Worm (Caenorhabditis elegans) whole organism, young adult: Measurements from ENCODE around the gene damt-1.
A peak's percentile ranks its signal among the peaks of the same experiment; 100 is the strongest.

Experiments
- B0336.3 ChIP-seq: fragments of 200-800 bp; sonication (Bioruptor generic); IDR thresholded peaks from 2 replicates; pipeline ENCODE4 v1.3.6; 2022; ENCODE audit warnings: missing genetic modification characterization, missing compliant biosample characterization
- D2030.7 ChIP-seq: fragments of 200-800 bp; sonication (Bioruptor generic); IDR thresholded peaks from 2 replicates; pipeline ENCODE4 v1.3.6; 2022; ENCODE audit warnings: missing genetic modification reagents, missing genetic modification characterization, missing compliant biosample characterization
- F22D6.2 ChIP-seq: sonication (generic microtip); optimal IDR thresholded peaks from 2 replicates; lab custom pipeline; 2016; ENCODE audit warnings: mild to moderate bottlenecking, missing genetic modification characterization, missing compliant biosample characterization
- F52B5.7 ChIP-seq: sonication (generic microtip); optimal IDR thresholded peaks from 2 replicates; lab custom pipeline; 2016; ENCODE audit warnings: mild to moderate bottlenecking, missing genetic modification characterization, missing compliant biosample characterization
- F55B11.4 ChIP-seq: sonication (generic microtip); optimal IDR thresholded peaks from 2 replicates; lab custom pipeline; 2016; ENCODE audit warnings: missing compliant biosample characterization, missing genetic modification characterization, borderline replicate concordance; ENCODE audit not compliant: insufficient read depth
- F57A8.1 ChIP-seq: fragments of 200-800 bp; sonication (Bioruptor generic); optimal IDR thresholded peaks from 2 replicates; lab custom pipeline; 2018; ENCODE audit warnings: mild to moderate bottlenecking, missing genetic modification characterization, moderate library complexity, missing compliant biosample characterization
- F57C9.4 ChIP-seq: sonication (generic microtip); optimal IDR thresholded peaks from 2 replicates; lab custom pipeline; 2017; ENCODE audit warnings: mild to moderate bottlenecking, missing genetic modification characterization, missing compliant biosample characterization
- T26A5.8 ChIP-seq: sonication (generic microtip); optimal IDR thresholded peaks from 2 replicates; lab custom pipeline; 2016; ENCODE audit warnings: missing genetic modification characterization, missing compliant biosample characterization
- Y67H2A.10 ChIP-seq: fragments of 200-800 bp; sonication (Bioruptor generic); conservative IDR thresholded peaks from 2 replicates; pipeline ENCODE4 v1.3.6; 2022; ENCODE audit warnings: missing genetic modification reagents, missing genetic modification characterization, missing compliant biosample characterization
- Y95B8A.8 ChIP-seq: fragments of 200-800 bp; sonication (Bioruptor generic); IDR thresholded peaks from 2 replicates; pipeline ENCODE4 v1.3.6; 2022; ENCODE audit warnings: missing genetic modification reagents, missing genetic modification characterization, missing compliant biosample characterization
- akir-1 ChIP-seq: fragments of 200-800 bp; sonication (Bioruptor generic); optimal IDR thresholded peaks from 2 replicates; lab custom pipeline; 2018; ENCODE audit warnings: mild to moderate bottlenecking, missing genetic modification characterization, moderate library complexity, missing compliant biosample characterization
- cebp-1 ChIP-seq, 2 experiments: fragments of 200-800 bp in 1 of 2; sonication (Bioruptor generic) in 1 of 2; sonication (generic microtip) in 1 of 2; IDR thresholded peaks in 1 of 2; optimal IDR thresholded peaks in 1 of 2; 2 replicates each; pipeline versions ENCODE4 v1.3.6 to Lab custom; 2017 to 2022; ENCODE audit warnings: missing compliant biosample characterization in 2 of 2, missing genetic modification characterization in 2 of 2, mild to moderate bottlenecking in 1 of 2, missing genetic modification reagents in 1 of 2, moderate library complexity in 1 of 2
- cebp-2 ChIP-seq: fragments of 200-800 bp; sonication (Bioruptor generic); IDR thresholded peaks from 2 replicates; pipeline ENCODE4 v1.3.6; 2022; ENCODE audit warnings: missing genetic modification characterization, missing compliant biosample characterization
- ceh-79 ChIP-seq: sonication (generic microtip); optimal IDR thresholded peaks from 2 replicates; lab custom pipeline; 2017; ENCODE audit warnings: mild to moderate bottlenecking, missing genetic modification characterization, missing compliant biosample characterization
- ceh-91 ChIP-seq: fragments of 200-800 bp; sonication (Bioruptor generic); IDR thresholded peaks from 2 replicates; pipeline ENCODE4 v1.3.6; 2022; ENCODE audit warnings: missing genetic modification reagents, missing genetic modification characterization, missing compliant biosample characterization
- die-1 ChIP-seq: sonication (generic microtip); optimal IDR thresholded peaks from 2 replicates; lab custom pipeline; 2016; ENCODE audit warnings: missing genotype, mild to moderate bottlenecking, missing genetic modification characterization, missing compliant biosample characterization
- fkh-3 ChIP-seq: sonication (generic microtip); optimal IDR thresholded peaks from 2 replicates; lab custom pipeline; 2016; ENCODE audit warnings: mild to moderate bottlenecking, missing genetic modification characterization, missing compliant biosample characterization
- hmg-20 ChIP-seq: fragments of 200-800 bp; sonication (Bioruptor generic); IDR thresholded peaks from 2 replicates; pipeline ENCODE4 v1.3.6; 2022; ENCODE audit warnings: missing genetic modification reagents, missing genetic modification characterization, missing compliant biosample characterization
- lin-35 ChIP-seq, 3 experiments: fragments of 150-350 bp in 2 of 3; sonication (generic microtip) in 1 of 3; optimal IDR thresholded peaks; 2 replicates each; lab custom pipeline; 2014 to 2018; ENCODE audit warnings: missing biosample characterization in 3 of 3, missing genetic modification characterization in 3 of 3, missing genetic modification reagents in 3 of 3
- lin-40 ChIP-seq: sonication (generic microtip); optimal IDR thresholded peaks from 2 replicates; lab custom pipeline; 2016; ENCODE audit warnings: missing genetic modification characterization, mild to moderate bottlenecking, missing compliant biosample characterization, missing genotype, missing genetic modification reagents
- madf-8 ChIP-seq: fragments of 200-800 bp; sonication (Bioruptor generic); conservative IDR thresholded peaks from 2 replicates; pipeline ENCODE4 v1.3.6; 2022; ENCODE audit warnings: missing genetic modification reagents, missing genetic modification characterization, missing compliant biosample characterization
- mes-4 ChIP-seq: sonication (generic microtip); optimal IDR thresholded peaks from 2 replicates; lab custom pipeline; 2016; ENCODE audit warnings: missing genotype, missing genetic modification characterization, missing compliant biosample characterization
- nfyb-1 ChIP-seq: fragments of 200-800 bp; sonication (Bioruptor generic); IDR thresholded peaks from 2 replicates; pipeline ENCODE4 v1.3.6; 2022; ENCODE audit warnings: missing genetic modification reagents, missing genetic modification characterization, missing compliant biosample characterization
- nhr-179 ChIP-seq: sonication (generic microtip); optimal IDR thresholded peaks from 2 replicates; lab custom pipeline; 2016; ENCODE audit warnings: mild to moderate bottlenecking, missing genetic modification characterization, missing compliant biosample characterization
- nhr-80 ChIP-seq: sonication (generic microtip); optimal IDR thresholded peaks from 2 replicates; lab custom pipeline; 2016; ENCODE audit warnings: missing genetic modification characterization, missing compliant biosample characterization
- rcor-1 ChIP-seq: fragments of 200-800 bp; sonication (Bioruptor generic); IDR thresholded peaks from 2 replicates; pipeline ENCODE4 v1.3.6; 2022; ENCODE audit warnings: missing genetic modification reagents, missing genetic modification characterization, missing compliant biosample characterization
- rec-8 ChIP-seq, 2 experiments: sonication (generic microtip); optimal IDR thresholded peaks; 2 replicates each; lab custom pipeline; 2016; ENCODE audit warnings: mild to moderate bottlenecking in 2 of 2, missing genetic modification characterization in 2 of 2, missing genetic modification reagents in 2 of 2, missing genotype in 2 of 2, missing biosample characterization in 1 of 2, missing compliant biosample characterization in 1 of 2, moderate library complexity in 1 of 2
- rpc-1 ChIP-seq, 2 experiments: fragments of 150-350 bp in 1 of 2; sonication (generic microtip) in 1 of 2; optimal IDR thresholded peaks; 2 replicates each; lab custom pipeline; 2014 to 2018; ENCODE audit warnings: missing biosample characterization in 1 of 2, missing genetic modification characterization in 1 of 2, missing genetic modification reagents in 1 of 2, missing genotype in 1 of 2
- sea-2 ChIP-seq: fragments of 200-800 bp; sonication (Bioruptor generic); IDR thresholded peaks from 2 replicates; pipeline ENCODE4 v1.3.6; 2022; ENCODE audit warnings: missing genetic modification characterization, missing compliant biosample characterization
- snpc-4 ChIP-seq, 5 experiments: fragments of 150-350 bp in 1 of 5; sonication (generic microtip) in 4 of 5; optimal IDR thresholded peaks; 2 replicates each; lab custom pipeline; 2014 to 2018; ENCODE audit warnings: missing genetic modification characterization in 5 of 5, missing biosample characterization in 3 of 5, antibody characterized with exemption in 2 of 5, mild to moderate bottlenecking in 2 of 5, missing compliant biosample characterization in 2 of 5, missing genotype in 2 of 5, moderate library complexity in 2 of 5, missing genetic modification reagents in 1 of 5
- unc-62 ChIP-seq: fragments of 150-350 bp; optimal IDR thresholded peaks from 2 replicates; lab custom pipeline; 2014; ENCODE audit warnings: missing biosample characterization, missing genetic modification reagents, missing genetic modification characterization
- zfh-2 ChIP-seq: fragments of 200-800 bp; sonication (Bioruptor generic); conservative IDR thresholded peaks from 2 replicates; pipeline ENCODE4 v1.3.6; 2022; ENCODE audit warnings: missing genetic modification reagents, missing genetic modification characterization, missing compliant biosample characterization
- ztf-22 ChIP-seq: fragments of 200-800 bp; sonication (Bioruptor generic); optimal IDR thresholded peaks from 2 replicates; lab custom pipeline; 2018; ENCODE audit warnings: mild to moderate bottlenecking, missing genetic modification characterization, moderate library complexity, missing compliant biosample characterization
- ztf-26 ChIP-seq: sonication (generic microtip); optimal IDR thresholded peaks from 2 replicates; lab custom pipeline; 2017; ENCODE audit warnings: missing genetic modification characterization, missing compliant biosample characterization

damt-1 gene

ce11 chrII:5701485-5701884 lies 18.5 kb upstream of the damt-1 start (continued):
- TF ChIP-seq ceh-79 (tag; lab: Kevin White, UChicago) (no peak), F52B5.7 (no peak), F55B11.4 (no peak), unc-62 (no peak), D2030.7 (GFP tag; lab: Robert Waterston, UW) (peak; percentile 81), cebp-1 (GFP tag; IDR thresholded peaks at IDR 0.05; lab: Robert Waterston, UW) (no peak), cebp-1 (tag; optimal IDR thresholded peaks at IDR 0.05; lab: Kevin White, UChicago) (peak; percentile 50), F57C9.4 (no peak), nhr-80 (tag; lab: Kevin White, UChicago) (peak; percentile 3), die-1 (tag; lab: Kevin White, UChicago) (no peak), madf-8 (GFP tag; lab: Robert Waterston, UW) (peak; percentile 34; the same call in 1 of the 2 replicates), mes-4 (no peak), fkh-3 (tag; lab: Kevin White, UChicago) (no peak), B0336.3 (GFP tag; lab: Robert Waterston, UW) (peak; percentile 60; the same call in 1 of the 2 replicates), akir-1 (GFP tag; lab: Kevin White, UChicago) (no peak), zfh-2 (GFP tag; lab: Robert Waterston, UW) (no peak; the same call in 1 of the 2 replicates), nhr-179 (tag; lab: Kevin White, UChicago) (no peak), Y95B8A.8 (GFP tag; lab: Robert Waterston, UW) (no peak)

ce11 chrII:5702611-5703192 lies 17.2 kb upstream of the damt-1 start:
- TF ChIP-seq cebp-1 (GFP tag; IDR thresholded peaks at IDR 0.05; lab: Robert Waterston, UW): no peak
- peak; percentile 28 for TF ChIP-seq cebp-1 (tag; optimal IDR thresholded peaks at IDR 0.05; lab: Kevin White, UChicago)
- TF ChIP-seq T26A5.8: no peak

- no peak for TF ChIP-seq lin-35 (GFP tag; optimal IDR thresholded peaks at IDR 0.05; lab: Kevin White, UChicago)
- no peak for TF ChIP-seq Y67H2A.10 (GFP tag; lab: Robert Waterston, UW)
- no peak for TF ChIP-seq hmg-20 (GFP tag; lab: Robert Waterston, UW)
- TF ChIP-seq rcor-1: no peak
- TF ChIP-seq ztf-22 (GFP tag; lab: Kevin White, UChicago): no peak
- TF ChIP-seq F57A8.1 (GFP tag; lab: Kevin White, UChicago): no peak
- no peak for TF ChIP-seq ceh-79 (tag; lab: Kevin White, UChicago)
- no peak for TF ChIP-seq snpc-4 (GFP tag; optimal IDR thresholded peaks at IDR 0.05; lab: Kevin White, UChicago)
- TF ChIP-seq snpc-4 (tag; optimal IDR thresholded peaks at IDR 0.05; lab: Kevin White, UChicago): no peak
- no peak for TF ChIP-seq die-1 (tag; lab: Kevin White, UChicago)
- TF ChIP-seq sea-2 (GFP tag; lab: Robert Waterston, UW): no peak
- TF ChIP-seq cebp-2 (GFP tag; lab: Robert Waterston, UW): no peak
- no peak for TF ChIP-seq mes-4
- TF ChIP-seq rec-8 (tag; optimal IDR thresholded peaks at IDR 0.05; lab: Kevin White, UChicago): no peak
- TF ChIP-seq F57C9.4: no peak
- TF ChIP-seq rpc-1 (optimal IDR thresholded peaks at IDR 0.05; lab: Kevin White, UChicago): no peak
- no peak for TF ChIP-seq rpc-1 (tag; optimal IDR thresholded peaks at IDR 0.05; lab: Kevin White, UChicago)
- no peak for TF ChIP-seq ztf-26 (tag; lab: Kevin White, UChicago)
- no peak for TF ChIP-seq F22D6.2 (tag; lab: Kevin White, UChicago)
- TF ChIP-seq ceh-91 (GFP tag; lab: Robert Waterston, UW): no peak
Observed at ce11 chrII:5704479-5704878, 15.5 kb upstream of the damt-1 start.

- no peak for TF ChIP-seq hmg-20 (GFP tag; lab: Robert Waterston, UW)
- 0 out of 2 replicates have a peak, but pooled peaks have one; percentile 34 for TF ChIP-seq nfyb-1 (GFP tag; lab: Robert Waterston, UW)
- TF ChIP-seq lin-40 (tag; lab: Kevin White, UChicago): no peak
Observed at ce11 chrII:5707532-5707931, 12.4 kb upstream of the damt-1 start, which contains the start of gene osta-2. TSS of gene osta-2 (plus strand) at chrII:5707691.
